Fruit fly (Drosophila melanogaster): ENCODE data around the gene Not10.
A peak's percentile ranks its signal among the peaks of the same experiment; 100 is the strongest.

Gene Not10

dm6 chr3R:12642051-12642532 is 11.6 kb downstream of the Not10 start, which contains the start of gene CG6753:
TSS of gene CG6753 (minus strand) at chr3R:12642482.
- TF ChIP-seq dsx (GFP tag; optimal IDR thresholded peaks at IDR 0.05; ENCODE audit: poor library complexity, severe bottlenecking): no peak
- peak; percentile 90 for TF ChIP-seq Blimp-1 (GFP tag; optimal IDR thresholded peaks at IDR 0.05)

dm6 chr3R:12644621-12645310 is 14.3 kb downstream of the Not10 start:
- TF ChIP-seq Hr39 (GFP tag; optimal IDR thresholded peaks at IDR 0.05): peak; percentile 17
- TF ChIP-seq CG15336 (GFP tag; IDR thresholded peaks at IDR 0.05): no peak
- peak; percentile 15 for TF ChIP-seq CG31627 (GFP tag; optimal IDR thresholded peaks at IDR 0.05)
- TF ChIP-seq esn (GFP tag; optimal IDR thresholded peaks at IDR 0.05): peak; percentile 13
- TF ChIP-seq CG10669 (GFP tag; optimal IDR thresholded peaks at IDR 0.05): no peak
- TF ChIP-seq lz (GFP tag; optimal IDR thresholded peaks at IDR 0.05): peak; percentile 22
- TF ChIP-seq vri (GFP tag; optimal IDR thresholded peaks at IDR 0.05): peak; percentile 40
- TF ChIP-seq Sox15 (GFP tag; optimal IDR thresholded peaks at IDR 0.05): peak; percentile 9
- peak; percentile 66 for TF ChIP-seq svp (GFP tag)
- TF ChIP-seq CG3919 (GFP tag; optimal IDR thresholded peaks at IDR 0.05): no peak
- peak; percentile 11 for TF ChIP-seq CG34406 (GFP tag; optimal IDR thresholded peaks at IDR 0.05)
- peak; percentile 14 for TF ChIP-seq pdm3 (GFP tag; optimal IDR thresholded peaks at IDR 0.05)
- TF ChIP-seq fkh (GFP tag; optimal IDR thresholded peaks at IDR 0.05): peak; percentile 46
- TF ChIP-seq Eip78C (GFP tag): peak; percentile 66
- peak; percentile 26 for TF ChIP-seq CG7368 (GFP tag; optimal IDR thresholded peaks at IDR 0.05)
- no peak for TF ChIP-seq CG6854 (GFP tag; optimal IDR thresholded peaks at IDR 0.05)
- TF ChIP-seq CG8119 (GFP tag; IDR thresholded peaks at IDR 0.05): no peak
- TF ChIP-seq Met (GFP tag; optimal IDR thresholded peaks at IDR 0.05): peak; percentile 20
- TF ChIP-seq achi (GFP tag; optimal IDR thresholded peaks at IDR 0.05): peak; percentile 11

- TF ChIP-seq Lpt (GFP tag; optimal IDR thresholded peaks at IDR 0.05): no peak
- TF ChIP-seq Eip78C (GFP tag): peak; percentile 33
- TF ChIP-seq achi (GFP tag; optimal IDR thresholded peaks at IDR 0.05): no peak
- TF ChIP-seq CG4318 (GFP tag; optimal IDR thresholded peaks at IDR 0.05): no peak
- TF ChIP-seq Hr39 (GFP tag; optimal IDR thresholded peaks at IDR 0.05): no peak
- TF ChIP-seq salr (GFP tag; optimal IDR thresholded peaks at IDR 0.05): no peak
- TF ChIP-seq CG8319 (GFP tag; optimal IDR thresholded peaks at IDR 0.05): no peak
- TF ChIP-seq CG6163 (GFP tag; IDR thresholded peaks at IDR 0.05): 0 out of 3 replicates have a peak, but pooled peaks have one; percentile 21
Observed at dm6 chr3R:12645771-12646317, 15.4 kb downstream of the Not10 start.

dm6 chr3R:12646926-12647325 is 16.5 kb downstream of the Not10 start:
- peak; percentile 78 for TF ChIP-seq Eip78C (GFP tag)
- TF ChIP-seq CG10631 (GFP tag; optimal IDR thresholded peaks at IDR 0.05): no peak
- no peak for TF ChIP-seq CG9139 (GFP tag; optimal IDR thresholded peaks at IDR 0.05)

dm6 chr3R:12647348-12647747 is 16.9 kb downstream of the Not10 start:
- TF ChIP-seq Hr39 (GFP tag; optimal IDR thresholded peaks at IDR 0.05) (no peak), Hr4 (GFP tag; optimal IDR thresholded peaks at IDR 0.05) (no peak), CG34406 (GFP tag; optimal IDR thresholded peaks at IDR 0.05) (no peak), CG3919 (GFP tag; optimal IDR thresholded peaks at IDR 0.05) (no peak), CG8319 (GFP tag; optimal IDR thresholded peaks at IDR 0.05) (no peak), Lpt (GFP tag; optimal IDR thresholded peaks at IDR 0.05) (no peak)

- peak; percentile 59 for TF ChIP-seq Eip78C (GFP tag)
- TF ChIP-seq dsx (GFP tag; optimal IDR thresholded peaks at IDR 0.05; ENCODE audit: poor library complexity, severe bottlenecking): peak; percentile 8
- TF ChIP-seq CG6854 (GFP tag; optimal IDR thresholded peaks at IDR 0.05): peak; percentile 1
- 0 out of 3 replicates have a peak, but pooled peaks have one; percentile 5 for TF ChIP-seq CG8119 (GFP tag; IDR thresholded peaks at IDR 0.05)
- no peak for TF ChIP-seq Sox102F (GFP tag; optimal IDR thresholded peaks at IDR 0.05)
- peak; percentile 29 for TF ChIP-seq CG3919 (GFP tag; optimal IDR thresholded peaks at IDR 0.05)
- no peak for TF ChIP-seq CG7368 (GFP tag; optimal IDR thresholded peaks at IDR 0.05)
- 0 out of 3 replicates have a peak, but pooled peaks have one; percentile 6 for TF ChIP-seq eg (GFP tag; IDR thresholded peaks at IDR 0.05)
- peak; percentile 85 for TF ChIP-seq CG1621 (tag; optimal IDR thresholded peaks at IDR 0.05)
- TF ChIP-seq svp (GFP tag): peak; percentile 0
- TF ChIP-seq ss (GFP tag; optimal IDR thresholded peaks at IDR 0.05): peak; percentile 2 to 81
- no peak for TF ChIP-seq Eip93F (GFP tag; optimal IDR thresholded peaks at IDR 0.05)
- TF ChIP-seq CG9139 (GFP tag; optimal IDR thresholded peaks at IDR 0.05): peak; percentile 20
Observed at dm6 chr3R:12647954-12648353, 17.5 kb downstream of the Not10 start, which contains the start of gene Dtg. TSS of gene Dtg (plus strand) at chr3R:12648058.

Measured in whole organism, prepupa.